Worm (Caenorhabditis elegans): ENCODE results near the gene sars-1.

DNA sequence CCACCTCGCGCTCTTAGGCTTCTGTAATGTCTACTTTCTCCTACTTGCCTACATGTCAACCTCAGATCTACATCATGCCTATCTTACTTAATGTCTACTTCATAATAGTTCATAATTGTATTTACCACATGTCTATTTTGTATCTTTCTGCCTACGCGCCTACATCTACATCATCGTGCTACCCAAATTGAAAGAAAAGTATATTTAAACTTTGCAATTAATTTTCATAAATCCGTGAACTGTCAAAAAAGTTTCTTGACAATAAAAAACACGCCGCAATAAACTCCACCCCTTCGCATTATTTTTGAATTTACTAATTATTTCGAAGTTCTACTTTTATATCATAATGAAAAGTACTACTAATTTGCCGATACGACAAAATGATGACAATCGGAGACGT lies 19.5 kb downstream of the sars-1 start, which contains the start of gene F44D12.8:
- TF ChIP-seq lim-7 (GFP tag; IDR thresholded peaks at IDR 0.05) (no peak), nhr-77 (tag; optimal IDR thresholded peaks at IDR 0.05) (no peak), nhr-28 (tag; optimal IDR thresholded peaks at IDR 0.05) (no peak), lir-3 (tag; optimal IDR thresholded peaks at IDR 0.05) (no peak), ceh-44 (GFP tag; IDR thresholded peaks at IDR 0.05) (no peak), ces-1 (GFP tag; optimal IDR thresholded peaks at IDR 0.05) (no peak), lin-13 (GFP tag; optimal IDR thresholded peaks at IDR 0.05) (no peak), dmd-6 (GFP tag; IDR thresholded peaks at IDR 0.05) (no peak), mdl-1 (tag; optimal IDR thresholded peaks at IDR 0.05) (no peak), Y105C5A.15 (GFP tag; IDR thresholded peaks at IDR 0.05) (no peak)

All from whole organism, L4 larva.